Worm (Caenorhabditis elegans) whole organism, mixed stage, embryonic: Measurements from ENCODE around the gene alfa-1.

ENCODE experiments used
- M03D4.4 ChIP-seq: sonication (generic microtip); optimal IDR thresholded peaks from 2 replicates; lab custom pipeline; 2017; ENCODE audit warnings: mild to moderate bottlenecking, missing genetic modification characterization, missing compliant biosample characterization
- blmp-1 ChIP-seq: fragments of 150-350 bp; optimal IDR thresholded peaks from 2 replicates; lab custom pipeline; 2014; ENCODE audit warnings: missing biosample characterization, missing genetic modification characterization
- ceh-39 ChIP-seq: fragments of 150-350 bp; optimal IDR thresholded peaks from 2 replicates; lab custom pipeline; 2014; ENCODE audit warnings: missing biosample characterization, missing genetic modification characterization
- ceh-43 ChIP-seq: fragments of 200-800 bp; sonication (Bioruptor generic); optimal IDR thresholded peaks from 2 replicates; lab custom pipeline; 2018; ENCODE audit warnings: mild to moderate bottlenecking, missing genetic modification characterization, moderate library complexity, missing compliant biosample characterization
- ceh-83 ChIP-seq: fragments of 200-800 bp; sonication (Bioruptor generic); optimal IDR thresholded peaks from 2 replicates; lab custom pipeline; 2018; ENCODE audit warnings: mild to moderate bottlenecking, missing genetic modification characterization, missing compliant biosample characterization
- ces-1 ChIP-seq: fragments of 150-350 bp; optimal IDR thresholded peaks from 2 replicates; lab custom pipeline; 2014; ENCODE audit warnings: missing biosample characterization, missing genetic modification reagents, missing genetic modification characterization
- cnd-1 ChIP-seq: fragments of 200-800 bp; sonication (Bioruptor generic); optimal IDR thresholded peaks from 2 replicates; lab custom pipeline; 2018; ENCODE audit warnings: mild to moderate bottlenecking, missing genetic modification characterization, missing compliant biosample characterization
- drap-1 ChIP-seq: fragments of 200-800 bp; sonication (Bioruptor generic); optimal IDR thresholded peaks from 3 replicates; lab custom pipeline; 2018; ENCODE audit warnings: mild to moderate bottlenecking, missing genetic modification characterization, missing compliant biosample characterization
- elt-1 ChIP-seq: sonication (generic microtip); optimal IDR thresholded peaks from 2 replicates; lab custom pipeline; 2017; ENCODE audit warnings: missing genetic modification characterization, mild to moderate bottlenecking, missing compliant biosample characterization, antibody characterized with exemption, moderate library complexity, borderline replicate concordance; ENCODE audit not compliant: insufficient read depth
- elt-3 ChIP-seq: fragments of 150-350 bp; optimal IDR thresholded peaks from 2 replicates; lab custom pipeline; 2014; ENCODE audit warnings: missing biosample characterization, missing genetic modification characterization
- flh-1 ChIP-seq: fragments of 200-800 bp; sonication (Bioruptor generic); optimal IDR thresholded peaks from 2 replicates; lab custom pipeline; 2018; ENCODE audit warnings: mild to moderate bottlenecking, missing genetic modification characterization, moderate library complexity, missing compliant biosample characterization
- ham-2 ChIP-seq: fragments of 200-800 bp; sonication (Bioruptor generic); optimal IDR thresholded peaks from 2 replicates; lab custom pipeline; 2018; ENCODE audit warnings: mild to moderate bottlenecking, missing genetic modification characterization, missing compliant biosample characterization
- hlh-1 ChIP-seq: fragments of 150-350 bp; optimal IDR thresholded peaks from 2 replicates; lab custom pipeline; 2014; ENCODE audit warnings: missing biosample characterization, missing genetic modification reagents, missing genetic modification characterization
- lin-13 ChIP-seq: fragments of 150-350 bp; optimal IDR thresholded peaks from 2 replicates; lab custom pipeline; 2014; ENCODE audit warnings: missing biosample characterization, missing genetic modification characterization
- mab-5 ChIP-seq: fragments of 150-350 bp; optimal IDR thresholded peaks from 2 replicates; lab custom pipeline; 2014; ENCODE audit warnings: missing biosample characterization, missing genetic modification characterization
- mep-1 ChIP-seq: fragments of 150-350 bp; optimal IDR thresholded peaks from 2 replicates; lab custom pipeline; 2017; ENCODE audit warnings: missing biosample characterization, missing genetic modification reagents, missing genetic modification characterization, inconsistent platforms
- mls-2 ChIP-seq: sonication (generic microtip); optimal IDR thresholded peaks from 2 replicates; lab custom pipeline; 2016; ENCODE audit warnings: mild to moderate bottlenecking, missing genetic modification characterization, moderate library complexity, missing compliant biosample characterization
- nhr-12 ChIP-seq: fragments of 150-350 bp; optimal IDR thresholded peaks from 2 replicates; lab custom pipeline; 2014; ENCODE audit warnings: missing biosample characterization, missing genetic modification characterization
- nhr-237 ChIP-seq: fragments of 150-350 bp; optimal IDR thresholded peaks from 2 replicates; lab custom pipeline; 2014; ENCODE audit warnings: missing biosample characterization, missing genetic modification characterization
- nhr-28 ChIP-seq: fragments of 150-350 bp; optimal IDR thresholded peaks from 2 replicates; lab custom pipeline; 2014; ENCODE audit warnings: missing biosample characterization, missing genetic modification characterization
- nhr-76 ChIP-seq: sonication (generic microtip); optimal IDR thresholded peaks from 2 replicates; lab custom pipeline; 2017; ENCODE audit warnings: missing biosample characterization, missing genetic modification characterization
- pha-4 ChIP-seq: fragments of 150-350 bp; optimal IDR thresholded peaks from 2 replicates; lab custom pipeline; 2018; ENCODE audit warnings: missing biosample characterization, missing genetic modification reagents, missing genetic modification characterization
- sem-2 ChIP-seq: fragments of 200-800 bp; sonication (Bioruptor generic); optimal IDR thresholded peaks from 2 replicates; lab custom pipeline; 2018; ENCODE audit warnings: mild to moderate bottlenecking, missing genetic modification characterization, missing compliant biosample characterization
- snpc-4 ChIP-seq: fragments of 150-350 bp; optimal IDR thresholded peaks from 2 replicates; lab custom pipeline; 2014; ENCODE audit warnings: missing biosample characterization, missing genetic modification characterization
- sptf-1 ChIP-seq: sonication (generic microtip); optimal IDR thresholded peaks from 2 replicates; lab custom pipeline; 2017; ENCODE audit warnings: mild to moderate bottlenecking, missing genetic modification characterization, moderate library complexity, missing compliant biosample characterization
- tbx-8 ChIP-seq: fragments of 200-800 bp; sonication (Bioruptor generic); optimal IDR thresholded peaks from 2 replicates; lab custom pipeline; 2018; ENCODE audit warnings: mild to moderate bottlenecking, missing genetic modification characterization, moderate library complexity, missing compliant biosample characterization
- unc-120 ChIP-seq: sonication (generic microtip); optimal IDR thresholded peaks from 2 replicates; lab custom pipeline; 2017; ENCODE audit warnings: missing genetic modification characterization, missing compliant biosample characterization; ENCODE audit not compliant: poor library complexity, severe bottlenecking
- unc-62 ChIP-seq: fragments of 150-350 bp; optimal IDR thresholded peaks from 2 replicates; lab custom pipeline; 2014; ENCODE audit warnings: missing biosample characterization, missing genetic modification reagents, missing genetic modification characterization
- ztf-11 ChIP-seq: fragments of 150-350 bp; optimal IDR thresholded peaks from 2 replicates; lab custom pipeline; 2014; ENCODE audit warnings: missing biosample characterization, missing genetic modification characterization

The alfa-1 gene

DNA sequence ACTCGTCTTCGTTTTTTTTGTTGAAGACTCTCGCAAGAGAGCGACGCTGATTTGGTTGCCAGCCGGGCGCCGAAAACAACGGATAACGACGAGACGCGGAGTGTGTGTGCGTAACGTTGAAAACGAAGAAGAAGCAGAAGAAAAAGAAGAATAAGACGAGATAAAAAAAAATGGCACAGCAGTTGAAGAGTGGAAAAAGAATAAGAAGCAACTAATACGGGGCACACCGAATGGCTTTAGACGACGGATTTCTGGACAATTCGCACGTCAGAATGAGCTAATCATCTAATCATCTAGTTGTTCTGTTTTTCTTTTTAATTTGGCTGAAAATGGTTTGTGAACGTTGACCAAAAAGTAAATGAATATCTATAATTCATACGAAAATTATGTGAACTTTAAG is 25.4 kb downstream of the alfa-1 start:
- TF ChIP-seq blmp-1 (tag; lab: Kevin White, UChicago) (no peak), M03D4.4 (tag; lab: Kevin White, UChicago) (no peak), sptf-1 (tag; lab: Kevin White, UChicago) (no peak), sem-2 (no peak), mls-2 (tag; lab: Kevin White, UChicago) (no peak)

DNA sequence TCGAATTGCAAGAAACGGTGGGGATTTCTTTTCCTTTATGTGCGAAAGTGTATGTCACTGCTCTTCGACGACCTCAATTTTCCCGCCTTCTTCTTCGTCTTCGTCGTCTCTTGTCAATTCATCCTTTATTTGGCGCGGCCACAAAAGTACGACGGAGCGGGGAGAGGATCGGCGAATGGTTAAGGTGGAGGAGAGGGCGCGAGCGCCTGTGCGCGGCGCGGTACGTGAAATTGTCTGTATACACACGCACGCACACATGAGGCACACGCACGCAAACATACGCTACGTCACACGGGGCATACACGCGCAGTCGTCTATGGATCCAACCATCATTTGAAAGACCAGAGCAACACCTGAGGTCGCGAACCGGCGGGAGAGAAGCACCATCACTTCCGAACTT is 27.0 kb downstream of the alfa-1 start:
- TF ChIP-seq mls-2 (tag; lab: Kevin White, UChicago) (no peak), mab-5 (tag; lab: Kevin White, UChicago) (no peak), drap-1 (GFP tag; lab: Kevin White, UChicago) (no peak), nhr-12 (tag; lab: Kevin White, UChicago) (no peak), nhr-28 (tag; lab: Kevin White, UChicago) (no peak), unc-120 (tag; lab: Kevin White, UChicago) (no peak), ceh-43 (GFP tag; lab: Kevin White, UChicago) (no peak), ceh-83 (GFP tag; lab: Kevin White, UChicago) (no peak), ztf-11 (tag; lab: Kevin White, UChicago) (no peak), cnd-1 (no peak), mep-1 (tag; lab: Kevin White, UChicago) (no peak), blmp-1 (tag; lab: Kevin White, UChicago) (no peak), M03D4.4 (tag; lab: Kevin White, UChicago) (no peak), hlh-1 (no peak), flh-1 (GFP tag; lab: Kevin White, UChicago) (no peak), tbx-8 (GFP tag; lab: Kevin White, UChicago) (no peak), ham-2 (GFP tag; lab: Kevin White, UChicago) (no peak), pha-4 (tag; lab: Kevin White, UChicago) (no peak)

- TF ChIP-seq nhr-237 (tag; lab: Kevin White, UChicago) (no peak), ces-1 (GFP tag; lab: Kevin White, UChicago) (peak; percentile 83)
Measured at ce11 chrII:7631677-7632210, 30.6 kb downstream of the alfa-1 start.

- TF ChIP-seq blmp-1 (tag; lab: Kevin White, UChicago) (peak; percentile 40), hlh-1 (no peak), ztf-11 (tag; lab: Kevin White, UChicago) (no peak), nhr-12 (tag; lab: Kevin White, UChicago) (no peak), mep-1 (tag; lab: Kevin White, UChicago) (no peak), mab-5 (tag; lab: Kevin White, UChicago) (no peak), flh-1 (GFP tag; lab: Kevin White, UChicago) (no peak), nhr-76 (no peak), nhr-28 (tag; lab: Kevin White, UChicago) (no peak), snpc-4 (tag; lab: Kevin White, UChicago) (no peak), tbx-8 (GFP tag; lab: Kevin White, UChicago) (no peak), unc-62 (peak; percentile 39), lin-13 (tag; lab: Kevin White, UChicago) (no peak), nhr-237 (tag; lab: Kevin White, UChicago) (peak; percentile 35), pha-4 (tag; lab: Kevin White, UChicago) (no peak), elt-1 (tag; lab: Kevin White, UChicago) (peak; percentile 40), ceh-39 (tag; lab: Kevin White, UChicago) (no peak), elt-3 (tag; lab: Kevin White, UChicago) (peak; percentile 53), drap-1 (GFP tag; lab: Kevin White, UChicago) (no peak), ham-2 (GFP tag; lab: Kevin White, UChicago) (peak; percentile 95)
Measured at ce11 chrII:7631171-7631570, 31.2 kb downstream of the alfa-1 start.

DNA sequence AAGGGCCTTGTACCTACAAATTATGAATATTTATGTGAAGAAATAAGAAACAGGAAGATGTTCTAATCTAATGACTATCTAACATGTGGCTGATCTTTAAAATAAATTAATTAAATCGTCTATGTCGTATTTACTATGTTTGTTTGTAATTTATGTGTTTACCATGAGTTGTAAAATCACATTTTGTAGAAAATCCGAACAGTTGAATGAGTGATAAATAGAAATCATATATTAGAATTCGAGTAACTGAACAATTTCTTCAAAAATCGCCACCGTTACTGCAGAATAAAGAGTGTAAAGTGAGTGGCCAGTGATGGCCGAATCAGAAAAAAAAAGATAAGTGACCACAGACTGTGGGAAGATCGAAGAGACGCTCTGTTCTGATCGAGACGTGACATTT is 32.3 kb downstream of the alfa-1 start:
- no peak for TF ChIP-seq mab-5 (tag; lab: Kevin White, UChicago)
- TF ChIP-seq unc-62 = no peak
- TF ChIP-seq nhr-28 (tag; lab: Kevin White, UChicago) = no peak
- TF ChIP-seq elt-1 (tag; lab: Kevin White, UChicago) = no peak
- TF ChIP-seq ceh-83 (GFP tag; lab: Kevin White, UChicago) = no peak
